Fruit fly (Drosophila melanogaster) whole organism, pupa: ENCODE measurements around the gene CG1463.

ENCODE experiments used
- CG10348 ChIP-seq: fragments of 200-800 bp; sonication (Bioruptor generic); IDR thresholded peaks from 2 replicates; pipeline ENCODE4 v1.3.6; 2022; ENCODE audit warnings: missing biosample characterization, missing genetic modification characterization
- CG12605 ChIP-seq: fragments of 200-800 bp; sonication (Bioruptor generic); IDR thresholded peaks from 2 replicates; pipeline ENCODE4 v1.3.6; 2022; ENCODE audit warnings: missing biosample characterization, missing genetic modification characterization
- CG13204 ChIP-seq: fragments of 200-800 bp; sonication (Bioruptor generic); optimal IDR thresholded peaks from 2 replicates; lab custom pipeline; 2018; ENCODE audit warnings: missing biosample characterization, mild to moderate bottlenecking, missing genetic modification characterization, moderate library complexity
- CG14655 ChIP-seq: fragments of 200-800 bp; sonication (Bioruptor generic); optimal IDR thresholded peaks from 3 replicates; lab custom pipeline; 2017; ENCODE audit warnings: mild to moderate bottlenecking, missing biosample characterization, missing genetic modification reagents, missing genetic modification characterization
- CG15710 ChIP-seq: fragments of 200-800 bp; sonication (Bioruptor generic); optimal IDR thresholded peaks from 2 replicates; lab custom pipeline; 2018; ENCODE audit warnings: missing biosample characterization, mild to moderate bottlenecking, missing genetic modification characterization, moderate library complexity
- CG17806 ChIP-seq: fragments of 200-800 bp; sonication (Bioruptor generic); optimal IDR thresholded peaks from 2 replicates; lab custom pipeline; 2018; ENCODE audit warnings: missing biosample characterization, mild to moderate bottlenecking, missing genetic modification characterization, moderate library complexity
- CG32121 ChIP-seq: fragments of 200-800 bp; sonication (Bioruptor generic); IDR thresholded peaks from 2 replicates; pipeline ENCODE4 v1.3.6; 2022; ENCODE audit warnings: missing biosample characterization, missing genetic modification characterization
- CG34367 ChIP-seq: fragments of 200-800 bp; sonication (Bioruptor generic); optimal IDR thresholded peaks from 2 replicates; lab custom pipeline; 2018; ENCODE audit warnings: missing biosample characterization, mild to moderate bottlenecking, missing genetic modification characterization
- CG4496 ChIP-seq: fragments of 200-800 bp; sonication (Bioruptor generic); IDR thresholded peaks from 3 replicates; pipeline ENCODE4 v1.3.6; 2022; ENCODE audit warnings: missing biosample characterization, missing genetic modification characterization
- CG8159 ChIP-seq: fragments of 200-800 bp; sonication (Bioruptor generic); optimal IDR thresholded peaks from 3 replicates; lab custom pipeline; 2018; ENCODE audit warnings: missing biosample characterization, mild to moderate bottlenecking, missing genetic modification characterization, moderate library complexity
- CG8301 ChIP-seq: fragments of 200-800 bp; sonication (Bioruptor generic); optimal IDR thresholded peaks from 2 replicates; lab custom pipeline; 2018; ENCODE audit warnings: missing biosample characterization, mild to moderate bottlenecking, missing genetic modification characterization
- CG9948 ChIP-seq: fragments of 200-800 bp; sonication (Bioruptor generic); optimal IDR thresholded peaks from 2 replicates; lab custom pipeline; 2018; ENCODE audit warnings: missing biosample characterization, mild to moderate bottlenecking, missing genetic modification characterization, moderate library complexity
- D1 ChIP-seq: fragments of 200-800 bp; sonication (Bioruptor generic); optimal IDR thresholded peaks from 2 replicates; lab custom pipeline; 2018; ENCODE audit warnings: missing biosample characterization, mild to moderate bottlenecking, missing genetic modification characterization, moderate library complexity
- EcR ChIP-seq: fragments of 200-800 bp; sonication (Bioruptor generic); optimal IDR thresholded peaks from 3 replicates; lab custom pipeline; 2019; ENCODE audit warnings: missing biosample characterization, missing genetic modification characterization, mild to moderate bottlenecking, moderate library complexity, missing genetic modification reagents
- Ets98B ChIP-seq: fragments of 200-800 bp; sonication (Bioruptor generic); IDR thresholded peaks from 2 replicates; pipeline ENCODE4 v1.3.6; 2022; ENCODE audit warnings: missing biosample characterization, missing genetic modification characterization
- Pif1A ChIP-seq: fragments of 200-800 bp; sonication (Bioruptor generic); optimal IDR thresholded peaks from 3 replicates; lab custom pipeline; 2016; ENCODE audit warnings: missing biosample characterization, missing genetic modification characterization
- Pif1B ChIP-seq: fragments of 200-800 bp; sonication (Bioruptor generic); optimal IDR thresholded peaks from 3 replicates; lab custom pipeline; 2016; ENCODE audit warnings: missing biosample characterization, missing genetic modification characterization
- Snoo ChIP-seq: fragments of 200-800 bp; sonication (Bioruptor generic); optimal IDR thresholded peaks from 3 replicates; lab custom pipeline; 2017; ENCODE audit warnings: missing biosample characterization, mild to moderate bottlenecking, missing genetic modification characterization, inconsistent platforms
- fd96Ca ChIP-seq: fragments of 200-800 bp; sonication (Bioruptor generic); IDR thresholded peaks from 3 replicates; pipeline ENCODE4 v1.3.6; 2022; ENCODE audit warnings: missing biosample characterization, missing genetic modification characterization
- gl ChIP-seq: fragments of 200-800 bp; sonication (Bioruptor generic); optimal IDR thresholded peaks from 2 replicates; lab custom pipeline; 2018; ENCODE audit warnings: missing biosample characterization, mild to moderate bottlenecking, missing genetic modification characterization
- rn ChIP-seq: fragments of 200-800 bp; sonication (Bioruptor generic); IDR thresholded peaks from 2 replicates; pipeline ENCODE4 v1.3.6; 2022; ENCODE audit warnings: missing biosample characterization, missing genetic modification characterization

The CG1463 gene

DNA sequence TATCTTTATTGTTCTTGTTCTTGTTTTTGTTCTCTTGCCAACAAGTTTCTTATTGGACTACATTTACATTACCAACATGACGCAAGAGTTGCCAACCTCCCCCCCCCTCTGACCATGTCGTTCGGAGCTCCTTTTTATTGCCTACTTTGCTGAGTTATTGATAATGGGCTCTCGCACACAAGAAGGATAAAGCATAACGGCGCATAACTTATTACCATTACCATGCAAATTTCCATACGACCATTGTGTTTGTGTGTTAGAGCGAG, 20.6 kb upstream of the CG1463 start:
- no peak for TF ChIP-seq fd96Ca
- no peak for TF ChIP-seq CG32121 (GFP tag; lab: Robert Waterston, UW)

DNA sequence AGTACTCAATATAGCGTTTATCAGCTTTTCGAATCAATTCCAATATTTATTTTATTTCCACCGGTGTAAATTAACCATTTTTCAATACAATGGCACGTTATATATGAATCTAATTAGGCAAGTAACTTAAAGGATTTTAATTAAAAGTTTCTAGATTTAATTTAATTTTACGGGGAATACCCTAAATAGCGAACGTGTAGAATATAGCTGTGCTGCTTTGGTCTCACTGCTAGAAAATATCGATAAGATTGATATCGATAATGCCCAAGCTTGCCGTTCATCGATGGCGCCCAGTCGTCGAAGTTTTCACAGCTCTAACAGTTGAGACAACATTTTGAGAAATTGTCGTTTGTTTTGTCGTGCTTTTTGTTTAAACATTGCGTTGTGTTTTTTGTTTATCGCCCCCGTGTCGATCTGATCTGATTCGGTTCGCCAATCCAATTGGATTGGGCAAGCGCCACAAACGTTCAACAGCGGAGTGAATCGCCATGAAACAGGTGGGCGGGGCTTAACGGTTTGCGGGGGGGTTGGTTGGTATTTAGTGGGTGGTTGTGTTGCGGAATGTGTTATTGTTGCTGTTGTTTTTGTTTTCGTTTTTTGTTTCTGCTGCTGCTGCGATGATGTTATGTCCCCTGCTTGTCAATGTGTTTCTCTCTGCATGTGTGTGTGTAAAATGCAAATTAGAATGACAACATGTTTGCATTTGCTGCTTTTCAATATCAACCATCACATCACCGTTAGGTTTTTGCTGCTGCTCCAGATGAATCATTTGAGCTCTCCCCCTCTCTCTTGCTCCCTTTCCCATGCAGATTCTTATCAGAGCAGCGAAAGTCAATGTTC, 20.1 kb upstream of the CG1463 start, which contains the start of gene Tomosyn:
Tomosyn (plus strand) TSS at position 289 of the 840 bp plus-strand sequence.
- TF ChIP-seq CG32121 (GFP tag; lab: Robert Waterston, UW): no peak
- no peak for TF ChIP-seq Snoo
- TF ChIP-seq CG4496: no peak
- no peak for TF ChIP-seq gl (tag; lab: Kevin White, UChicago)
- no peak; the same call in 1 of the 2 replicates for TF ChIP-seq CG12605 (GFP tag; lab: Robert Waterston, UW)
- TF ChIP-seq Pif1B (GFP tag; lab: Kevin White, UChicago): no peak
- no peak for TF ChIP-seq CG8159 (tag; lab: Kevin White, UChicago)
- no peak for TF ChIP-seq fd96Ca
- TF ChIP-seq D1 (tag; lab: Kevin White, UChicago): no peak
- TF ChIP-seq CG8301 (tag; lab: Kevin White, UChicago): no peak
- no peak for TF ChIP-seq CG9948 (tag; lab: Kevin White, UChicago)
- peak; percentile 23 for TF ChIP-seq CG15710 (tag; lab: Kevin White, UChicago)
- no peak for TF ChIP-seq CG10348 (GFP tag; lab: Robert Waterston, UW)
- peak; percentile 35 for TF ChIP-seq EcR (GFP tag; lab: Kevin White, UChicago)
- 0 out of 2 replicates have a peak, but pooled peaks have one; percentile 14 for TF ChIP-seq Ets98B (GFP tag; lab: Robert Waterston, UW)
- no peak for TF ChIP-seq CG14655 (GFP tag; lab: Kevin White, UChicago)
- no peak for TF ChIP-seq CG34367 (tag; lab: Kevin White, UChicago)
- TF ChIP-seq rn (GFP tag; lab: Robert Waterston, UW): no peak
- TF ChIP-seq CG17806 (tag; lab: Kevin White, UChicago): no peak
- no peak for TF ChIP-seq CG13204 (GFP tag; lab: Kevin White, UChicago)
- no peak for TF ChIP-seq Pif1A (GFP tag; lab: Kevin White, UChicago)

DNA sequence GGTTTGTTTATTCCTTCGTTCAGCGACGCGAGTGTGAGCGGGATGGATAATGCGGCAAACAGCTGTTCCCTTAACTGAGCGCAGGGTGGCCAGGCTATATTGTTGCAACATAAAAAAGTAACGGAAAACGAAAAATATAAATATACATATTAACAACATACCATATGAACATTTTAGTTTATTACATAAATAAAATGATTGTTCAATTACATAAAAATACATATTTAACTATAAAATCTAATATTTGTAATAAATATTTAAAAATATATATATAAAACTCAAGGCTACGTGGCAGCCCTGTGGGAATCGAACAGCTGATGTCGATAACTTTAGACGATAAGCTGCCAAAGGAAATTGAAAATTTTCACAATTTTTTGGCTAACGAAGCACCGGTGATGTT, 18.1 kb upstream of the CG1463 start, which contains the start of the genes Aven and CG2540:
Aven (minus strand) TSS at position 77 of the 400 bp plus-strand sequence.
CG2540 (plus strand) TSS at position 315 of the 400 bp plus-strand sequence.
- TF ChIP-seq CG10348 (GFP tag; lab: Robert Waterston, UW) (no peak), CG12605 (GFP tag; lab: Robert Waterston, UW) (peak; percentile 43; the same call in 1 of the 2 replicates), Ets98B (GFP tag; lab: Robert Waterston, UW) (no peak; the same call in 1 of the 2 replicates), EcR (GFP tag; lab: Kevin White, UChicago) (no peak), CG34367 (tag; lab: Kevin White, UChicago) (peak; percentile 58), CG13204 (GFP tag; lab: Kevin White, UChicago) (peak; percentile 4), CG4496 (peak; percentile 44; the same call in 1 of the 3 replicates), CG9948 (tag; lab: Kevin White, UChicago) (peak; percentile 74), D1 (tag; lab: Kevin White, UChicago) (peak; percentile 4), CG17806 (tag; lab: Kevin White, UChicago) (peak; percentile 69), CG8301 (tag; lab: Kevin White, UChicago) (peak; percentile 67), Pif1A (GFP tag; lab: Kevin White, UChicago) (no peak), Snoo (peak; percentile 75), CG8159 (tag; lab: Kevin White, UChicago) (peak; percentile 82), fd96Ca (peak; percentile 66; the same call in 2 of the 3 replicates), rn (GFP tag; lab: Robert Waterston, UW) (no peak), gl (tag; lab: Kevin White, UChicago) (peak; percentile 6), CG15710 (tag; lab: Kevin White, UChicago) (peak; percentile 80), CG14655 (GFP tag; lab: Kevin White, UChicago) (peak; percentile 82), CG32121 (GFP tag; lab: Robert Waterston, UW) (no peak; the same call in 1 of the 2 replicates), Pif1B (GFP tag; lab: Kevin White, UChicago) (peak; percentile 66)

DNA sequence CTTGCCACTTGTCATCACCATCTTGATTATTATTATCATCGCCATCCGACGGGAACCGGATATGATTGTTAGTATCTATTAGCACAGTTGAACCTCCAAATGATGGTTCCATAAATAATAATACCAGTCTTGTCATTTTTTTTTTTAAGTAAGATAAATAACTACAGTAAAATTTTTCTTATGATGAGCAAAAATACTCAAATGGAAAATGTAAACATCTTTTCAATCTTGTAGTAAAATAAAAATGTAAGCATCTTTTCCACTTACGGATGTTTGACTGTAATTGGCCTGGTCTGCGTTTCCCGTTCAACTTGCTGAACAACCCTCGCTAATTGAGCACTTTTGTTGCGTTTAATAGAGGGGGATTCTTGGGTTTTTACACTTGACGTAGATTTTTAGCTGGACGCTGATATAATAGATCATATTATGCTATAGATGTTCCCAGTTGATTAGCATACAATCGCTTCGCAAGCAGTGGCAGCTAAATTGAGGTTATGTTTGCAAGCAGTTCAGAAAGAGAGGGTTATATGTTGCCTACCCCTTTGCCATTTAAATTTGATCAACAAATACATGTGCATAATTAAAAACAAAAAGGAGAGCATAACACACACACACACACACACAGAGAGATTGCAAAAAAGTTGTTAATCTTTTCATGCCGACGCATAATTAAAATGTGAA, 14.3 kb upstream of the CG1463 start:
- TF ChIP-seq D1 (tag; lab: Kevin White, UChicago) (no peak), EcR (GFP tag; lab: Kevin White, UChicago) (no peak), CG12605 (GFP tag; lab: Robert Waterston, UW) (no peak), CG17806 (tag; lab: Kevin White, UChicago) (no peak), Ets98B (GFP tag; lab: Robert Waterston, UW) (no peak), CG8301 (tag; lab: Kevin White, UChicago) (no peak), CG15710 (tag; lab: Kevin White, UChicago) (no peak), fd96Ca (no peak), CG13204 (GFP tag; lab: Kevin White, UChicago) (no peak), Snoo (no peak), CG14655 (GFP tag; lab: Kevin White, UChicago) (no peak), CG9948 (tag; lab: Kevin White, UChicago) (no peak), CG4496 (no peak), gl (tag; lab: Kevin White, UChicago) (no peak)
- TF ChIP-seq, all 21 proteins: peak for 0

DNA sequence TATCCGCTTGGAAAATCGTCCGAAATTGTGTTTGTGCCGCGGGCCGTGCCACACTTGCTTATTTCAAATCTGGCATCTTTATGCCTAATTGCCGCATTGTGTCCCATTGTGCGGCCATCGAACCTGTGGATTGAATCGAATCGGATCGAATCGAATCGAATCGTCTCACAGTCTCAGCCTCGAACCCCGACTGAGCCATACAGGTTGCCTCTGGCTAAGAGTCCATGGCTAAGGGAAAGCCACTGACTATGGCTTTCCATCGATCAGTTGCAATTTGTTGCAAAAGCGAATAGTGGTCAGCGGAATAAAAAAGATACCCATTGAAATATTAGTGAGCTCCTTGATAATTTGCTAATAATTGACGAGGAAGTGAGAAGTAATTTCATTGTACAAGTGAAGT, 12.5 kb upstream of the CG1463 start, which contains the start of gene CG15728:
CG15728 (plus strand) TSS at position 301 of the 400 bp plus-strand sequence.
- no peak for TF ChIP-seq CG8159 (tag; lab: Kevin White, UChicago)
- TF ChIP-seq CG17806 (tag; lab: Kevin White, UChicago): no peak
- no peak for TF ChIP-seq fd96Ca
